Fruit fly (Drosophila melanogaster) whole organism, prepupa: ENCODE results near the gene CG13067.

Source experiments
- CG10631 ChIP-seq: fragments of 200-800 bp; sonication (Bioruptor generic); optimal IDR thresholded peaks from 2 replicates; lab custom pipeline; 2016; ENCODE audit warnings: missing biosample characterization, missing genetic modification characterization
- CG16779 ChIP-seq: fragments of 200-800 bp; sonication (Bioruptor generic); optimal IDR thresholded peaks from 3 replicates; lab custom pipeline; 2017; ENCODE audit warnings: missing biosample characterization, mild to moderate bottlenecking, missing genetic modification characterization
- CG3032 ChIP-seq: fragments of 200-800 bp; optimal IDR thresholded peaks from 2 replicates; lab custom pipeline; 2019; ENCODE audit warnings: missing biosample characterization, mild to moderate bottlenecking, missing genetic modification characterization, moderate library complexity
- CG34406 ChIP-seq: fragments of 200-800 bp; sonication (Bioruptor generic); optimal IDR thresholded peaks from 3 replicates; lab custom pipeline; 2016; ENCODE audit warnings: missing biosample characterization, missing genetic modification characterization
- CG3919 ChIP-seq: fragments of 200-800 bp; sonication (Bioruptor generic); optimal IDR thresholded peaks from 3 replicates; lab custom pipeline; 2016; ENCODE audit warnings: missing biosample characterization, missing genetic modification characterization
- CG6163 ChIP-seq: fragments of 200-800 bp; sonication (Bioruptor generic); IDR thresholded peaks from 3 replicates; pipeline ENCODE4 v1.3.6; 2022; ENCODE audit warnings: missing biosample characterization, missing genetic modification characterization
- CG7368 ChIP-seq: fragments of 200-800 bp; sonication (Bioruptor generic); optimal IDR thresholded peaks from 3 replicates; lab custom pipeline; 2016; ENCODE audit warnings: missing biosample characterization, missing genetic modification characterization
- Gug ChIP-seq: fragments of 200-800 bp; sonication (Bioruptor generic); IDR thresholded peaks from 2 replicates; pipeline ENCODE4 v1.3.6; 2022; ENCODE audit warnings: missing biosample characterization, missing genetic modification characterization
- cyc ChIP-seq: fragments of 200-800 bp; sonication (Bioruptor generic); optimal IDR thresholded peaks from 3 replicates; lab custom pipeline; 2016; ENCODE audit warnings: missing biosample characterization, missing genetic modification characterization
- eg ChIP-seq: fragments of 200-800 bp; sonication (Bioruptor generic); IDR thresholded peaks from 3 replicates; pipeline ENCODE4 v1.3.6; 2022; ENCODE audit warnings: missing biosample characterization, missing genetic modification characterization
- fd59A ChIP-seq: fragments of 200-800 bp; sonication (Bioruptor generic); optimal IDR thresholded peaks from 2 replicates; lab custom pipeline; 2017; ENCODE audit warnings: missing biosample characterization, mild to moderate bottlenecking, missing genetic modification characterization, missing genetic modification reagents
- fd85E ChIP-seq: fragments of 200-800 bp; sonication (Bioruptor generic); optimal IDR thresholded peaks from 3 replicates; lab custom pipeline; 2016; ENCODE audit warnings: missing biosample characterization, missing genetic modification characterization

DNA sequence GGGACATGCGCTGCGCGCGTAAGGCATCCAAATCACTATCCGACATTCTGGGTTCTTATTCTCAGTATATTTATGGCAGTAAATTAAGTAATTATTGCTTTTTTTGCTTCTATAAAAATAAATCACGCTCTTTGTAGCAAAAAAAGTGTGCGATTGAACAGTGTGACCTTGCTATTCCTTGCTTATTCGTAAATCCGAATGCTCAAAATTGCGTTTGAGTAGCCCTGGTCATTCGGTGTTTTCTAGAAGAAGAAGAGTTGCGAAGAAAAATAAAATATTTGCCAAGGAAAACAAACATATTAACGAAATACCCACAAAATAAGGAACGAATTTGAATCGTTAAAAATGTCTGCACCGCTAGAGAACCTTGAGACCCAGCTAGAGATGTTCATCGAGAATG, 39.2 kb upstream of the CG13067 start, which contains the start of the genes PDCD-5 and MED10:
- TF ChIP-seq Gug = no peak
- TF ChIP-seq CG10631 (GFP tag; lab: Kevin White, UChicago) = no peak
- peak; percentile 56 for TF ChIP-seq CG3032 (tag; lab: Kevin White, UChicago)
- TF ChIP-seq fd59A (GFP tag; lab: Kevin White, UChicago) = no peak
- TF ChIP-seq cyc (GFP tag; lab: Kevin White, UChicago) = no peak
- TF ChIP-seq CG7368 (GFP tag; lab: Kevin White, UChicago) = no peak
- TF ChIP-seq CG16779 = no peak
- TF ChIP-seq eg = no peak
- no peak for TF ChIP-seq fd85E (GFP tag; lab: Kevin White, UChicago)
- no peak for TF ChIP-seq CG3919 (GFP tag; lab: Kevin White, UChicago)
- TF ChIP-seq CG34406 = no peak
- TF ChIP-seq CG6163 = no peak
